Worm (Caenorhabditis elegans): ENCODE data around the gene osm-10.

DNA sequence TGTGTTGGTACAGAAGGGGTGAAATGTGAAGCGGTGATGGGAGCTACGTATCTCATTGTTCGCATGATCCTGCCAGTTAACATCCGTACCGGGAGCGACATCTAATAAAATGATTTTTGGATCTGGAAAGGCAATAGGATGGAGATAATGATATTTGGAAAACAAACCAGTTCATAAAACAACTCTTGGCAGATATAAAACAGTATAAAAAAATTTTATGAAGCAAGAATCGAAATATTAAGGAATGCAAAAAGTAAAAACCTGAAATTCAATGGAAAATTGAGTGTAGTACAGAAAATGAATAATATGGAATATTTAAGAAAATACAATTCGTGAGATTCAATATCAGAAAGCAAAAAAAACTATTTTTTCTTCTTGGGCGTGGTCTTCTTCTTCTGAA, 16.5 kb upstream of the osm-10 start, which contains the start of gene hsp-75:
- TF ChIP-seq mxl-1 (tag; optimal IDR thresholded peaks at IDR 0.05) (no peak), egl-18 (GFP tag; IDR thresholded peaks at IDR 0.05) (no peak), F49E8.2 (tag; optimal IDR thresholded peaks at IDR 0.05; ENCODE audit: insufficient read depth) (no peak), efl-1 (GFP tag; optimal IDR thresholded peaks at IDR 0.05) (no peak)
